Fruit fly (Drosophila melanogaster): ENCODE results near the gene CG42464.

The CG42464 gene

DNA sequence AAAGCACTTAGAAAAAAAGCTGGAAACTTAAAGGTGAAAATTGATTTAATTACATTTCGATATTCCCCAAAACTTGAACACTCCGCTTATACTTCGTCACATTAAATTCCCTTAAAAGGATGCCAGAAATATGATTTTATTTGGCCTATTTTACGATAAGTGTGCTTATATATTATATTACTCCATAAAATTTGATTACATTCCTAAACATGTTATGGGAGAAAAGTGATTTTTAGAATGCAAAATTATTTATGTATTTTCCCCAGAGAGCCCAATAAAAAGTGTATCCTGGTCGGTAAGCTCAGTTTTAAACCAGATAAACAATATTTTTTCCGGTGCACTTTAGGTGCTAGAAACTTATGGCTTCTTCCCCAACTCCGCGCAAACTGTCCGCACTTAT is 38.4 kb downstream of the CG42464 start (continued):
- no peak for TF ChIP-seq CG11247 (GFP tag; IDR thresholded peaks at IDR 0.05)
- peak; percentile 14 for TF ChIP-seq CoRest (tag; optimal IDR thresholded peaks at IDR 0.05)
- no peak for TF ChIP-seq Dad (GFP tag; optimal IDR thresholded peaks at IDR 0.05)
- no peak for TF ChIP-seq fu2 (GFP tag; optimal IDR thresholded peaks at IDR 0.05)
- TF ChIP-seq dimm (GFP tag; IDR thresholded peaks at IDR 0.05) = no peak

DNA sequence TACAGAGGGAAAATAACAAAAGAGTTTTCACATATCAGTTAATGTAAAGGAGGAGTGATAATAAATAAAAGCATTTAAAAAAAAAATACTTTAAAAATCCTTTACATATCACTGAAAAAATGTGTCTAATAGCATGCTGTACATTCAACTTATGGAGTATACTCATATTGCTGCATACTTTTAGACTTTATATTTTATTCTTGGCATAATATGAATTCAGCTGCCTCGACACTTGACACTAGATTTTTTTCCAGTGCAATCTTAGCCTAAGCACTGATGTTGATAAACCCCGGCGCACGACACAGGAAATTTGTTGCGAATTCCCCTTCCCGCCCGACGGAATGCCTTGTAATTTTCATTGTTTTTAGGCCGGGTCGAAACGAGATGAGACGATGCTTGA is 41.2 kb downstream of the CG42464 start:
- TF ChIP-seq BtbVII (GFP tag; optimal IDR thresholded peaks at IDR 0.05) = no peak
- no peak for TF ChIP-seq GATAe (GFP tag; conservative IDR thresholded peaks at IDR 0.05)
- TF ChIP-seq CG2199 (GFP tag; IDR thresholded peaks at IDR 0.05) = no peak
- no peak for TF ChIP-seq corto (GFP tag; optimal IDR thresholded peaks at IDR 0.05)
- peak in 1 of 2 experiments; percentile 33 for TF ChIP-seq Hr51 (GFP tag; optimal IDR thresholded peaks at IDR 0.05)
- TF ChIP-seq wek (GFP tag; optimal IDR thresholded peaks at IDR 0.05) = no peak
- no peak for TF ChIP-seq chm (GFP tag; IDR thresholded peaks at IDR 0.05)
- TF ChIP-seq sc (optimal IDR thresholded peaks at IDR 0.05) = no peak
- TF ChIP-seq sc (GFP tag; optimal IDR thresholded peaks at IDR 0.05) = no peak
- TF ChIP-seq CG10267 (tag; optimal IDR thresholded peaks at IDR 0.05) = no peak
- peak; percentile 23 for TF ChIP-seq PHDP (tag; optimal IDR thresholded peaks at IDR 0.05)
- TF ChIP-seq Ravus (GFP tag; IDR thresholded peaks at IDR 0.05) = no peak
- TF ChIP-seq CG12155 (GFP tag; optimal IDR thresholded peaks at IDR 0.05) = no peak
- no peak for TF ChIP-seq CG6765 (GFP tag; optimal IDR thresholded peaks at IDR 0.05)
- TF ChIP-seq sob (GFP tag; IDR thresholded peaks at IDR 0.05) = no peak
- TF ChIP-seq zfh2 (GFP tag; optimal IDR thresholded peaks at IDR 0.05) = no peak
- no peak for TF ChIP-seq klu (GFP tag; IDR thresholded peaks at IDR 0.05)
- TF ChIP-seq maf-S (GFP tag; optimal IDR thresholded peaks at IDR 0.05) = no peak
- TF ChIP-seq Usf (GFP tag; optimal IDR thresholded peaks at IDR 0.05) = no peak
- TF ChIP-seq zf30C (GFP tag; optimal IDR thresholded peaks at IDR 0.05) = peak; percentile 66
- no peak for TF ChIP-seq Hr39 (optimal IDR thresholded peaks at IDR 0.05)
- no peak for TF ChIP-seq wdn (GFP tag; IDR thresholded peaks at IDR 0.05)
- TF ChIP-seq CG17361 (GFP tag; IDR thresholded peaks at IDR 0.05) = no peak
- TF ChIP-seq kah (GFP tag; optimal IDR thresholded peaks at IDR 0.05) = no peak
- TF ChIP-seq CG10209 (GFP tag; optimal IDR thresholded peaks at IDR 0.05) = no peak
- TF ChIP-seq az2 (GFP tag; optimal IDR thresholded peaks at IDR 0.05) = no peak
- TF ChIP-seq trem (tag; optimal IDR thresholded peaks at IDR 0.05) = no peak
- TF ChIP-seq CG33557 (GFP tag; optimal IDR thresholded peaks at IDR 0.05) = no peak
- TF ChIP-seq CG17568 (GFP tag; optimal IDR thresholded peaks at IDR 0.05) = no peak
- TF ChIP-seq tx (GFP tag; optimal IDR thresholded peaks at IDR 0.05) = no peak
- TF ChIP-seq ato (GFP tag; IDR thresholded peaks at IDR 0.05; ENCODE audit: partially characterized antibody) = no peak
- no peak for TF ChIP-seq dysf (GFP tag; IDR thresholded peaks at IDR 0.05)
- TF ChIP-seq Dll (GFP tag; IDR thresholded peaks at IDR 0.05; ENCODE audit: partially characterized antibody) = no peak
- peak; percentile 26 for TF ChIP-seq CG15514 (GFP tag; optimal IDR thresholded peaks at IDR 0.05)
- TF ChIP-seq row (GFP tag; IDR thresholded peaks at IDR 0.05) = peak; percentile 52; the same call in 2 of the 3 replicates
- peak; percentile 9 for TF ChIP-seq lilli (GFP tag; optimal IDR thresholded peaks at IDR 0.05)
- TF ChIP-seq hbn (GFP tag; IDR thresholded peaks at IDR 0.05; ENCODE audit: partially characterized antibody) = no peak
- TF ChIP-seq CG3163 (GFP tag; optimal IDR thresholded peaks at IDR 0.05) = no peak
- no peak for TF ChIP-seq CG10274 (GFP tag; optimal IDR thresholded peaks at IDR 0.05)
- TF ChIP-seq D (optimal IDR thresholded peaks at IDR 0.05) = no peak
- no peak for TF ChIP-seq D (GFP tag; optimal IDR thresholded peaks at IDR 0.05)
- TF ChIP-seq ind (GFP tag; optimal IDR thresholded peaks at IDR 0.05) = no peak
- no peak for TF ChIP-seq eyg (GFP tag; optimal IDR thresholded peaks at IDR 0.05)
- TF ChIP-seq CG14441 (GFP tag; IDR thresholded peaks at IDR 0.05) = no peak
- no peak for TF ChIP-seq CG10565 (GFP tag; optimal IDR thresholded peaks at IDR 0.05)
- TF ChIP-seq Oli (tag; optimal IDR thresholded peaks at IDR 0.05) = peak; percentile 35
- no peak for TF ChIP-seq CG9215 (GFP tag; IDR thresholded peaks at IDR 0.05)

All from whole organism, embryonic.